Fruit fly (Drosophila melanogaster): ENCODE data around the gene CG13989.

DNA sequence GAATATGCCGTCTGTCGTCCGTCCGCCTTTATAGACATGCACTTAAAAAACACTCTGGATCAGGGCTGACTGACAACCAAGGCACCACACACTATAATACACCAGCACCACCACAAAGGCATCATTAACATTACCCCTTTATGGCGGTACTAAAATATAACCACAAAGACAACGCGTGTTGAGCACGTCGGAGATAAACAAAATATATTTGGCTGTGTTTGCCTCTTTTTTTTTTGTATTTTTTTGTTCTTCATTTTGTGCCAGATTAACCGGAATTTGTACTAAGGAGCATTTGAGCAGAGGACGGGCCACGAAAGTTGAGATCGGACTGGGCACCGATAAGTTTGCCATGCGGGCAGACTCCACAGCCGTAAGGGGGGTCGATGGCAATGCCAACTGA is 33.9 kb downstream of the CG13989 start:
- TF ChIP-seq psq (optimal IDR thresholded peaks at IDR 0.05) (no peak), Myc (optimal IDR thresholded peaks at IDR 0.05) (no peak), ttk (optimal IDR thresholded peaks at IDR 0.05) (no peak), insv (optimal IDR thresholded peaks at IDR 0.05) (no peak), Sin3A (optimal IDR thresholded peaks at IDR 0.05) (no peak)

Measured in Kc167 (cell line).